Fruit fly (Drosophila melanogaster): ENCODE data around the gene tinc.

dm6 chr3R:17781371-17781770 lies 30.0 kb upstream of the tinc start:
- peak; percentile 56 for TF ChIP-seq CG32006 (GFP tag; optimal IDR thresholded peaks at IDR 0.05)
- TF ChIP-seq esn (GFP tag; optimal IDR thresholded peaks at IDR 0.05): no peak
- TF ChIP-seq CG6854 (GFP tag; optimal IDR thresholded peaks at IDR 0.05): no peak
- TF ChIP-seq Smox (GFP tag; optimal IDR thresholded peaks at IDR 0.05): no peak
- TF ChIP-seq Hr39 (GFP tag; optimal IDR thresholded peaks at IDR 0.05): peak; percentile 37
- peak; percentile 34 for TF ChIP-seq net (GFP tag; optimal IDR thresholded peaks at IDR 0.05)
- peak; percentile 24 for TF ChIP-seq dsx (GFP tag; optimal IDR thresholded peaks at IDR 0.05; ENCODE audit: poor library complexity, severe bottlenecking)
- peak; percentile 49 for TF ChIP-seq Lpt (GFP tag; optimal IDR thresholded peaks at IDR 0.05)
- TF ChIP-seq CG7368 (GFP tag; optimal IDR thresholded peaks at IDR 0.05): no peak
- TF ChIP-seq CG6276 (GFP tag; optimal IDR thresholded peaks at IDR 0.05): peak; percentile 75
- no peak for TF ChIP-seq CG8632 (GFP tag; optimal IDR thresholded peaks at IDR 0.05)
- peak; percentile 51 for TF ChIP-seq pdm3 (GFP tag; optimal IDR thresholded peaks at IDR 0.05)
- peak; percentile 81 for TF ChIP-seq CG15336 (GFP tag; IDR thresholded peaks at IDR 0.05)
